Worm (Caenorhabditis elegans) whole organism, early embryonic: ENCODE measurements around the gene srbc-48.

Experiments used
- F13C5.2 ChIP-seq: sonication (generic microtip); optimal IDR thresholded peaks from 2 replicates; lab custom pipeline; 2017; ENCODE audit warnings: mild to moderate bottlenecking, missing genetic modification characterization, inconsistent platforms, missing compliant biosample characterization
- aly-1 ChIP-seq: sonication (generic microtip); optimal IDR thresholded peaks from 2 replicates; lab custom pipeline; 2016; ENCODE audit warnings: missing genetic modification characterization, missing compliant biosample characterization
- ama-1 ChIP-seq: fragments of 150-350 bp; optimal IDR thresholded peaks from 2 replicates; lab custom pipeline; 2014
- ceh-13 ChIP-seq: fragments of 200-800 bp; sonication (Bioruptor generic); optimal IDR thresholded peaks from 2 replicates; lab custom pipeline; 2018; ENCODE audit warnings: mild to moderate bottlenecking, missing genetic modification characterization, missing compliant biosample characterization
- ceh-36 ChIP-seq: sonication (generic microtip); optimal IDR thresholded peaks from 2 replicates; lab custom pipeline; 2016; ENCODE audit warnings: missing genetic modification characterization, inconsistent platforms, missing compliant biosample characterization
- ets-7 ChIP-seq: sonication (generic microtip); optimal IDR thresholded peaks from 2 replicates; lab custom pipeline; 2016; ENCODE audit warnings: missing genotype, missing genetic modification characterization, missing compliant biosample characterization
- flt-1 ChIP-seq: fragments of 200-800 bp; sonication (Bioruptor generic); IDR thresholded peaks from 2 replicates; pipeline ENCODE4 v1.3.6; 2022; ENCODE audit warnings: missing genetic modification characterization, missing compliant biosample characterization
- hmg-4 ChIP-seq: fragments of 200-800 bp; sonication (Bioruptor generic); optimal IDR thresholded peaks from 2 replicates; lab custom pipeline; 2018; ENCODE audit warnings: mild to moderate bottlenecking, missing genetic modification characterization, missing compliant biosample characterization
- hnd-1 ChIP-seq: sonication (generic microtip); optimal IDR thresholded peaks from 2 replicates; lab custom pipeline; 2016; ENCODE audit warnings: missing genetic modification characterization, missing compliant biosample characterization
- pes-1 ChIP-seq: fragments of 200-800 bp; sonication (Bioruptor generic); IDR thresholded peaks from 2 replicates; pipeline ENCODE4 v1.3.6; 2022; ENCODE audit warnings: missing genetic modification reagents, missing genetic modification characterization, missing compliant biosample characterization
- scrt-1 ChIP-seq: fragments of 200-800 bp; sonication (Bioruptor generic); IDR thresholded peaks from 2 replicates; pipeline ENCODE4 v1.3.6; 2022; ENCODE audit warnings: missing genetic modification characterization, missing compliant biosample characterization
- tbx-11 ChIP-seq: fragments of 200-800 bp; sonication (Bioruptor generic); IDR thresholded peaks from 2 replicates; pipeline ENCODE4 v1.3.6; 2022; ENCODE audit warnings: missing genetic modification characterization, missing compliant biosample characterization
- tbx-37 ChIP-seq: fragments of 200-800 bp; sonication (Bioruptor generic); conservative IDR thresholded peaks from 2 replicates; pipeline ENCODE4 v1.3.6; 2022; ENCODE audit warnings: missing genetic modification reagents, missing genetic modification characterization, missing compliant biosample characterization

DNA sequence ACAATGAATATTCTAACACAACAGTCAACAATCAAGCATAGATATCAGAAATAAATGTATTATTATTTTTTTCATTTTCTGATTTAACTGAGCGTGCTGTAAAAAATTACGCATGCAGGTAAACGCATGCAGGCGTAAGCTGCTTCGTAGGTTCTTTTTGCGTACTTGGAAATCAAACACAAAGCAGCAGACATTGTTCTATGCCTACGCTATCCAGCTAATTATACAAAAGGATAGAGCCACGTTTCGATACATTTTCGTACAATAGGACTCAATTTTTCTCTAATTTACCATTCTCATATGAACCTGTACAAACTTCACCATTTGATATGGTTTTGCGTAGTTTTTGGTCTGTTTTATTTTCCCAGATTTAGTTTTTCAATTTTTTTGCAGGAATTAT, 37.6 kb upstream of the srbc-48 start, which contains the start of gene T26E4.3:
- TF ChIP-seq ama-1 (lab: Kevin White, UChicago) (no peak), scrt-1 (GFP tag; lab: Robert Waterston, UW) (no peak), tbx-37 (GFP tag; lab: Robert Waterston, UW) (no peak), ets-7 (tag; lab: Kevin White, UChicago) (no peak), hmg-4 (no peak), flt-1 (GFP tag; lab: Robert Waterston, UW) (no peak), F13C5.2 (tag; lab: Kevin White, UChicago) (no peak), pes-1 (GFP tag; lab: Robert Waterston, UW) (no peak), aly-1 (no peak), ceh-13 (GFP tag; lab: Kevin White, UChicago) (no peak), ceh-36 (tag; lab: Kevin White, UChicago) (no peak), tbx-11 (no peak), hnd-1 (tag; lab: Kevin White, UChicago) (no peak)
